Fruit fly (Drosophila melanogaster) whole organism, wandering third instar larva: ENCODE results near the gene Caper.

Source experiments
- Abd-B ChIP-seq: fragments of >200 bp; optimal IDR thresholded peaks from 2 replicates; lab custom pipeline; 2017; ENCODE audit warnings: missing biosample characterization, missing genetic modification characterization
- CG32264 ChIP-seq: fragments of 200-800 bp; sonication (Bioruptor generic); optimal IDR thresholded peaks from 2 replicates; lab custom pipeline; 2016; ENCODE audit warnings: missing biosample characterization, missing genetic modification characterization
- CrebA ChIP-seq: fragments of 200-800 bp; sonication (Bioruptor generic); optimal IDR thresholded peaks from 2 replicates; lab custom pipeline; 2016; ENCODE audit warnings: missing biosample characterization, mild to moderate bottlenecking, missing genetic modification characterization, borderline replicate concordance
- Dif ChIP-seq: fragments of 200-275, 200-300 bp; sonication (Bioruptor generic); optimal IDR thresholded peaks from 2 replicates; lab custom pipeline; 2018; ENCODE audit warnings: missing biosample characterization, missing genetic modification characterization; ENCODE audit not compliant: partially characterized antibody
- GATAd ChIP-seq: sonication (Bioruptor generic); optimal IDR thresholded peaks from 2 replicates; lab custom pipeline; 2016; ENCODE audit warnings: missing biosample characterization, missing genetic modification characterization
- Myc ChIP-seq: fragments of >200 bp; optimal IDR thresholded peaks from 2 replicates; lab custom pipeline; 2017
- OdsH ChIP-seq: fragments of 200-800 bp; sonication (Bioruptor generic); optimal IDR thresholded peaks from 2 replicates; lab custom pipeline; 2016; ENCODE audit warnings: missing biosample characterization, mild to moderate bottlenecking, missing genetic modification characterization
- Sp1 ChIP-seq: fragments of 200-800 bp; sonication (Bioruptor generic); optimal IDR thresholded peaks from 3 replicates; lab custom pipeline; 2019; ENCODE audit warnings: missing biosample characterization, mild to moderate bottlenecking, missing genetic modification characterization, moderate library complexity
- dsf ChIP-seq: sonication (Bioruptor generic); optimal IDR thresholded peaks from 2 replicates; lab custom pipeline; 2016; ENCODE audit warnings: missing biosample characterization, missing genetic modification characterization, borderline replicate concordance
- lola ChIP-seq: fragments of >200 bp; optimal IDR thresholded peaks from 2 replicates; lab custom pipeline; 2017; ENCODE audit warnings: missing biosample characterization, missing genetic modification characterization
- pan ChIP-seq: fragments of >200 bp; optimal IDR thresholded peaks from 2 replicates; lab custom pipeline; 2017
- rgr ChIP-seq: fragments of 200-800 bp; sonication (Bioruptor generic); optimal IDR thresholded peaks from 3 replicates; lab custom pipeline; 2016; ENCODE audit warnings: missing biosample characterization, mild to moderate bottlenecking, missing genetic modification characterization
- usp ChIP-seq: fragments of >200 bp; optimal IDR thresholded peaks from 2 replicates; lab custom pipeline; 2017; ENCODE audit warnings: missing biosample characterization, missing genetic modification characterization

DNA sequence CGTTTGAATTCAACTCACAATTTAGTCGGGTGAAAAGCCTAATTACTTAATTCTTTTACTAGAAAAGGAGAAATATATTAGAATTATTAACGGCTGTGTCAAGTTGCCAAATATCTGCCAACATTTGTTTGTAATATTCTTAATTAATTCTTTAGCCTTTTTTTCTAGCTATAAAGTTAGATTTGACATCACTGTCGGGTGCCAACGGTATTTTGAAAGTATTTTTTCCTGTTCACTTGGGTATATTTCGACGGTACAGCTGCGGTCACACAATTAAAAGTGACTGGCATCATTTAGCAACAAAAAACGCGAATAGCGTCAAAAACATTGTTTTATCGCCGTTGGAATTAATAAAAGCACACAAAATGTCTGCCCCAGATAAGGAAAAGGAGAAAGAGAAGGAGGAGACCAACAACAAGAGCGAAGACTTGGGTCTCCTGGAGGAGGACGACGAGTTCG lies 31.2 kb downstream of the Caper start, which contains the start of gene Sem1:
- TF ChIP-seq Myc (peak; percentile 85), dsf (GFP tag; lab: Kevin White, UChicago) (no peak), Dif (GFP tag; lab: Kevin White, UChicago) (no peak), pan (no peak), CG32264 (GFP tag; lab: Kevin White, UChicago) (no peak), rgr (GFP tag; lab: Kevin White, UChicago) (no peak), CrebA (GFP tag; lab: Kevin White, UChicago) (no peak), GATAd (GFP tag; lab: Kevin White, UChicago) (no peak), Sp1 (no peak), usp (GFP tag; lab: Kevin White, UChicago) (no peak), OdsH (GFP tag; lab: Kevin White, UChicago) (no peak), lola (no peak), Abd-B (no peak)
